Fruit fly (Drosophila melanogaster): ENCODE results near the gene Act5C.

The Act5C gene

dm6 chrX:5923124-5923523 lies 22.5 kb downstream of the Act5C start (continued):
- TF ChIP-seq tll (GFP tag; optimal IDR thresholded peaks at IDR 0.05) (no peak), Max (GFP tag; optimal IDR thresholded peaks at IDR 0.05) (no peak), repo (GFP tag; optimal IDR thresholded peaks at IDR 0.05) (no peak), CG1602 (GFP tag; optimal IDR thresholded peaks at IDR 0.05) (no peak), salm (tag; optimal IDR thresholded peaks at IDR 0.05) (no peak), CG5953 (GFP tag; IDR thresholded peaks at IDR 0.05) (no peak), dmrt11E (tag; optimal IDR thresholded peaks at IDR 0.05) (no peak), CG15601 (tag; optimal IDR thresholded peaks at IDR 0.05) (no peak), Elba2 (GFP tag; optimal IDR thresholded peaks at IDR 0.05) (no peak), nmo (GFP tag; optimal IDR thresholded peaks at IDR 0.05) (peak; percentile 7), Med (GFP tag) (peak; percentile 83), CG6689 (GFP tag; IDR thresholded peaks at IDR 0.05) (peak; percentile 33; the same call in 1 of the 2 replicates), ci (GFP tag; IDR thresholded peaks at IDR 0.05) (0 out of 3 replicates have a peak, but pooled peaks have one; percentile 17), CG7745 (tag; optimal IDR thresholded peaks at IDR 0.05) (no peak), CG4854 (GFP tag; optimal IDR thresholded peaks at IDR 0.05) (no peak), D19B (GFP tag; optimal IDR thresholded peaks at IDR 0.05) (peak; percentile 74), sisA (GFP tag; IDR thresholded peaks at IDR 0.05) (peak; percentile 55), Oli (tag; optimal IDR thresholded peaks at IDR 0.05) (peak; percentile 24), CG30403 (GFP tag; optimal IDR thresholded peaks at IDR 0.05) (peak; percentile 34), CG10959 (GFP tag; IDR thresholded peaks at IDR 0.05) (0 out of 2 replicates have a peak, but pooled peaks have one; percentile 10), Stat92E (GFP tag; optimal IDR thresholded peaks at IDR 0.05) (no peak), CG11560 (tag; IDR thresholded peaks at IDR 0.05) (no peak), Chrac-16 (GFP tag; optimal IDR thresholded peaks at IDR 0.05) (no peak), CG1233 (GFP tag; optimal IDR thresholded peaks at IDR 0.05) (no peak), maf-S (GFP tag; optimal IDR thresholded peaks at IDR 0.05) (no peak), CG14667 (GFP tag; IDR thresholded peaks at IDR 0.05) (no peak), hth (optimal IDR thresholded peaks at IDR 0.05) (no peak), kay (GFP tag; optimal IDR thresholded peaks at IDR 0.05) (no peak), CG9932 (GFP tag; IDR thresholded peaks at IDR 0.05) (peak; percentile 24; the same call in 1 of the 2 replicates), CG17829 (tag; optimal IDR thresholded peaks at IDR 0.05) (no peak), sens (GFP tag) (peak; percentile 86), Deaf1 (tag; optimal IDR thresholded peaks at IDR 0.05) (no peak), gsb (GFP tag; IDR thresholded peaks at IDR 0.05) (no peak), CG14441 (GFP tag; IDR thresholded peaks at IDR 0.05) (no peak), CG14014 (GFP tag; IDR thresholded peaks at IDR 0.05) (peak; percentile 45; the same call in 1 of the 2 replicates), fu2 (GFP tag; optimal IDR thresholded peaks at IDR 0.05) (no peak), H15 (GFP tag; IDR thresholded peaks at IDR 0.05) (no peak), CG16813 (GFP tag; IDR thresholded peaks at IDR 0.05; ENCODE audit: partially characterized antibody) (peak; percentile 33; the same call in 1 of the 3 replicates), ems (GFP tag; optimal IDR thresholded peaks at IDR 0.05) (peak; percentile 14), CG3163 (GFP tag; optimal IDR thresholded peaks at IDR 0.05) (no peak), CG12744 (GFP tag; optimal IDR thresholded peaks at IDR 0.05) (no peak), lmd (GFP tag; IDR thresholded peaks at IDR 0.05) (peak; percentile 44), jumu (GFP tag; optimal IDR thresholded peaks at IDR 0.05) (peak; percentile 10), gce (GFP tag; IDR thresholded peaks at IDR 0.05) (no peak), pho (GFP tag; optimal IDR thresholded peaks at IDR 0.05) (no peak), mam (GFP tag; optimal IDR thresholded peaks at IDR 0.05) (peak; percentile 53), Ssrp (tag; optimal IDR thresholded peaks at IDR 0.05) (peak; percentile 12), tx (GFP tag; optimal IDR thresholded peaks at IDR 0.05) (no peak)

All from whole organism, embryonic.